Fruit fly (Drosophila melanogaster): Measurements from ENCODE around the gene CG18749.

The CG18749 gene

dm6 chr3R:8219891-8220290, 24.0 kb upstream of the CG18749 start, which contains the start of gene CG18249:
TSS of gene CG18249 (plus strand) at chr3R:8220146.
- TF ChIP-seq CG15710 (tag; optimal IDR thresholded peaks at IDR 0.05) (no peak), CG17806 (tag; optimal IDR thresholded peaks at IDR 0.05) (no peak), CG8159 (tag; optimal IDR thresholded peaks at IDR 0.05) (no peak), CG8301 (tag; optimal IDR thresholded peaks at IDR 0.05) (no peak), CG12605 (GFP tag; IDR thresholded peaks at IDR 0.05) (no peak), Pif1A (GFP tag; optimal IDR thresholded peaks at IDR 0.05) (no peak), CG4496 (GFP tag; IDR thresholded peaks at IDR 0.05) (no peak), Ets98B (GFP tag; IDR thresholded peaks at IDR 0.05) (no peak), CG32121 (GFP tag; IDR thresholded peaks at IDR 0.05) (no peak), D1 (tag; optimal IDR thresholded peaks at IDR 0.05) (no peak), fd96Ca (GFP tag; IDR thresholded peaks at IDR 0.05) (no peak), EcR (GFP tag; optimal IDR thresholded peaks at IDR 0.05) (no peak), Pif1B (GFP tag; optimal IDR thresholded peaks at IDR 0.05) (no peak), CG13204 (GFP tag; optimal IDR thresholded peaks at IDR 0.05) (no peak), CG34367 (tag; optimal IDR thresholded peaks at IDR 0.05) (no peak), CG10348 (GFP tag; IDR thresholded peaks at IDR 0.05) (no peak), Snoo (tag; optimal IDR thresholded peaks at IDR 0.05) (no peak), gl (tag; optimal IDR thresholded peaks at IDR 0.05) (no peak)

dm6 chr3R:8223074-8223597, 20.7 kb upstream of the CG18749 start:
- no peak for TF ChIP-seq CG9948 (tag; optimal IDR thresholded peaks at IDR 0.05)
- no peak for TF ChIP-seq fd96Ca (GFP tag; IDR thresholded peaks at IDR 0.05)
- no peak for TF ChIP-seq Pif1A (GFP tag; optimal IDR thresholded peaks at IDR 0.05)

DNA sequence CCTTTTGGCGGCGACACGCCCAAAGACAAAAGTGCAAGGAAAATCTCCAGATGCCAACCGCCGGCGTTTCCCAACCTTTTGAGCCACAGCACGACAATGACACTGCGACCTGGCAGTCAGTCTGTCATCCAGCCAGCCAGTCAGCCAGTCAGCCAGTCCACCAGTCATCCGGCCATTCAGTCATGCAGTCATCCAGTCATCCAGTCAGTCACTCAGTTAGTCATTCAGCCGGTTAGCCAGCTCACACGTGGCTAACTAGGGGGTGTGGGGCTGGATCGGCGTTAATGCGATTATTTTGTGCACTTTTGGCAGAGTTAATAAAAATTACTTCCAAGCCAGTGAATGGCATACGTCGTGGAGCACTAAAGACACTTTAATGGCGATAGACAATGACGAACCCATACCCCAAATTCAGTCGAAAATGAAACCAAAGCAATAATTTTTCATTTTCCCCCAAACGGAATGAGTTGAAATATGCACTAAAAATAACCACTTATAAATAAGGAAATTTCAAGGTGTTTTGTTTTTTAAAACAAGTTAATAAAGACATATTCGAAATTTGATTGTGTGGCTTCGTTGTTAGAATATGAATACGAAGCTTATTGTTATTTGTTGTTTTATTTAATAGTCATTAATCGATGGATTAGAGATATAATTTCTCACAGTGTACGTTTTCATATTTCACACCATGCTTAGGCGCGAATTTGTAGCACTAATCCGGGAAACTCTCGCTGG, 19.0 kb upstream of the CG18749 start:
- no peak for TF ChIP-seq CG4496 (GFP tag; IDR thresholded peaks at IDR 0.05)
- no peak for TF ChIP-seq CG17806 (tag; optimal IDR thresholded peaks at IDR 0.05)
- TF ChIP-seq CG15710 (tag; optimal IDR thresholded peaks at IDR 0.05) = no peak
- no peak for TF ChIP-seq CG13204 (GFP tag; optimal IDR thresholded peaks at IDR 0.05)
- no peak for TF ChIP-seq D1 (tag; optimal IDR thresholded peaks at IDR 0.05)
- no peak for TF ChIP-seq CG14655 (GFP tag; optimal IDR thresholded peaks at IDR 0.05)
- TF ChIP-seq Pif1B (GFP tag; optimal IDR thresholded peaks at IDR 0.05) = no peak
- TF ChIP-seq fd96Ca (GFP tag; IDR thresholded peaks at IDR 0.05) = no peak
- no peak for TF ChIP-seq CG10348 (GFP tag; IDR thresholded peaks at IDR 0.05)
- TF ChIP-seq CG8159 (tag; optimal IDR thresholded peaks at IDR 0.05) = no peak
- TF ChIP-seq gl (tag; optimal IDR thresholded peaks at IDR 0.05) = no peak
- TF ChIP-seq Pif1A (GFP tag; optimal IDR thresholded peaks at IDR 0.05) = no peak
- TF ChIP-seq CG9948 (tag; optimal IDR thresholded peaks at IDR 0.05) = no peak
- no peak for TF ChIP-seq EcR (GFP tag; optimal IDR thresholded peaks at IDR 0.05)
- no peak for TF ChIP-seq CG12605 (GFP tag; IDR thresholded peaks at IDR 0.05)

DNA sequence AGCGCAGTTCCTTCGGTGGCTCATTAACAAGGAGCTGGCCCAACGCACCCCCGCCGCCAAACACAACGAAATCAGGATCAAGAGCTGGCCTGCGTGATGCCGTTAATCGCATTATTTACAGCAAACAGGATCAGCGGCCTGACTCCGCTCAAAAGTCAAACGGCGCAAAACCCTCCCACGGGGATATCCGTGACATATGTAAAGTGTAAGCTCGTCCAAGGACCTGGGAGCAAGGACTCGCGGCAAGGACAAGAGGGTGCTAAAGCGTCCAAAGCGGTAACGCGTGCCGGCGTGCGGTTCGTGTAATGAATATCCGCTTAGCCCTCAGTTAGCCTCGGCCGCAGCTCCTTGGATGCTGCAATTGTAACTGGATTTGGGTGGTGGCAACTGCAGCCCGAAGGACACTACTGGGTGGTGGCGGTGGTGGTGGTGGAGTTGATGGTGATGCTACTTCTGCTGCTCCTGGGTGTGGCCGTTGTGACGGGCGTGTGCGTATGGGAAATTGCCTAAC, 18.3 kb upstream of the CG18749 start:
- no peak for TF ChIP-seq CG17806 (tag; optimal IDR thresholded peaks at IDR 0.05)
- TF ChIP-seq CG8159 (tag; optimal IDR thresholded peaks at IDR 0.05) = no peak
- TF ChIP-seq CG34367 (tag; optimal IDR thresholded peaks at IDR 0.05) = no peak
- no peak for TF ChIP-seq CG4496 (GFP tag; IDR thresholded peaks at IDR 0.05)
- no peak for TF ChIP-seq fd96Ca (GFP tag; IDR thresholded peaks at IDR 0.05)
- TF ChIP-seq EcR (GFP tag; optimal IDR thresholded peaks at IDR 0.05) = no peak

DNA sequence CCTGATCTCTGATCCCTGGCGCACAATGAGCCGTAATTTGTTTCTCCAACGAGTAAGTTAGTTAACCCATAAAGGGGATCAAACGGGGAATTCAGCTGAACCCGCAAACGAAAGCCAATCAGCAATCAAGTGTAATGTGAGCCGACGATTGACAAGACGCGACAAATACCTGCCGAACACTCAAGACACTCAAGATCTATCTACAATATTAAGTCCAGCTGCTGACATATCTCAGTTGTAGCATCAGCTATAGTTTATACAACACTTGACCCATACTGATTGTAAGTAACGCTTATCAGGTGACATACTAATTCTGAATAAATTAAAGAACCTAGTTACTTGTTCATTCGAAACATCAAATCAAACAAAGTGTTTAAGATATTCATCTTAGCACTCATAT, 16.5 kb upstream of the CG18749 start:
- TF ChIP-seq Pif1A (GFP tag; optimal IDR thresholded peaks at IDR 0.05) = no peak
- TF ChIP-seq CG10348 (GFP tag; IDR thresholded peaks at IDR 0.05) = no peak
- no peak for TF ChIP-seq rn (GFP tag; IDR thresholded peaks at IDR 0.05)
- no peak for TF ChIP-seq D1 (tag; optimal IDR thresholded peaks at IDR 0.05)
- TF ChIP-seq Snoo (tag; optimal IDR thresholded peaks at IDR 0.05) = no peak
- no peak for TF ChIP-seq CG9948 (tag; optimal IDR thresholded peaks at IDR 0.05)
- TF ChIP-seq CG8159 (tag; optimal IDR thresholded peaks at IDR 0.05) = no peak
- TF ChIP-seq EcR (GFP tag; optimal IDR thresholded peaks at IDR 0.05) = no peak
- no peak for TF ChIP-seq CG32121 (GFP tag; IDR thresholded peaks at IDR 0.05)
- no peak for TF ChIP-seq CG8301 (tag; optimal IDR thresholded peaks at IDR 0.05)
- TF ChIP-seq CG12605 (GFP tag; IDR thresholded peaks at IDR 0.05) = no peak
- no peak for TF ChIP-seq fd96Ca (GFP tag; IDR thresholded peaks at IDR 0.05)
- TF ChIP-seq gl (tag; optimal IDR thresholded peaks at IDR 0.05) = no peak
- no peak for TF ChIP-seq CG4496 (GFP tag; IDR thresholded peaks at IDR 0.05)
- no peak for TF ChIP-seq CG13204 (GFP tag; optimal IDR thresholded peaks at IDR 0.05)
- TF ChIP-seq CG34367 (tag; optimal IDR thresholded peaks at IDR 0.05) = no peak
- no peak for TF ChIP-seq CG14655 (GFP tag; optimal IDR thresholded peaks at IDR 0.05)
- TF ChIP-seq Ets98B (GFP tag; IDR thresholded peaks at IDR 0.05) = no peak

- TF ChIP-seq EcR (GFP tag; optimal IDR thresholded peaks at IDR 0.05) (no peak), CG4496 (GFP tag; IDR thresholded peaks at IDR 0.05) (no peak), CG15710 (tag; optimal IDR thresholded peaks at IDR 0.05) (no peak), CG14655 (GFP tag; optimal IDR thresholded peaks at IDR 0.05) (no peak), CG8301 (tag; optimal IDR thresholded peaks at IDR 0.05) (no peak), D1 (tag; optimal IDR thresholded peaks at IDR 0.05) (no peak), Ets98B (GFP tag; IDR thresholded peaks at IDR 0.05) (no peak), CG32121 (GFP tag; IDR thresholded peaks at IDR 0.05) (no peak), Pif1A (GFP tag; optimal IDR thresholded peaks at IDR 0.05) (no peak), gl (tag; optimal IDR thresholded peaks at IDR 0.05) (no peak), CG9948 (tag; optimal IDR thresholded peaks at IDR 0.05) (no peak), CG10348 (GFP tag; IDR thresholded peaks at IDR 0.05) (no peak), CG13204 (GFP tag; optimal IDR thresholded peaks at IDR 0.05) (no peak), fd96Ca (GFP tag; IDR thresholded peaks at IDR 0.05) (no peak), CG12605 (GFP tag; IDR thresholded peaks at IDR 0.05) (no peak), CG17806 (tag; optimal IDR thresholded peaks at IDR 0.05) (no peak)
These were observed 10.5 kb upstream of the CG18749 start, which contains the start of gene PolI for dm6 chr3R:8233370-8233773. TSS of gene PolI (plus strand) at chr3R:8233507.

All from whole organism, pupa.